Fruit fly (Drosophila melanogaster): Measurements from ENCODE around the gene CG32547.
A peak's percentile ranks its signal among the peaks of the same experiment; 100 is the strongest.

The CG32547 gene

DNA sequence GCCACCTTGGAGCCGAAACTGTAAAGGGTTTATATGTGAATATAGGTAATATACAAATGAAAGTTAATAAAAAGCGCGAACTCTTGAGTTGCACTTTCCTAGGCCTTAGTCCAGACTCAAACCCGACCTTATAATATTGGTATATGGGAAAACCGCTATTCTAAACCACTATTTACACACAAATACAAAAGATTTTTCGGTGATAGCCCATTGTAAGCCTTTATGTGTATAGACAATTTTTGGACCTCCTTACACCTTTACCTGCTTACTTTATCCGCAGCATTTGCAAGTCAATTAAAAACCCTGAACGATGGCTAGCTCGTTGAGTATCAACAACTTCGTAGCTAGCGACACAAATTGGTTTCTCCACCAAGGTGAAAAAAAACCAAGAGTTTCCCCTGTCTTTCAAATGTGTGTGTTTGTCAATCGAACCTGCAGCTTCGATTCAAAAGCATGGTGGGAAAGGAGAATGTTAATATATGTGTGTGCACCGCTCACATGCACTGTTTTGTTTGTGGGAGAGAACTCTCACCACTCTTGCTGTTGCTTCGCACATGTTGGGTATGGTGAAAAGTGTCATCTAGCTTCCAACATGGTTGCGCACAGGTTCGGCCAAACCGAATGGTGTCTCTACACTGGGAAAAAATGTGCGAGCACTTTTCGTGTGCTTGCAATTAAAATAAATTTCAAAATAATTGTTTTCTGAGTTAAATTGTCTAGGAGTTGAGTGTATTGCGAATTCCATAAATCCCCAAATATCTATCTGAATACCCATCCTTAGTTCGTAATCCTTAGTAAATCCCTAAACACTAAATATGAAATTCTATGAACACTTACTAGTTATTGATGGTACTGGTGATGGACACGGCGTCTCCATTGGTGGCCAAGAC lies 27.6 kb upstream of the CG32547 start (continued):
- TF ChIP-seq Elba2 (GFP tag; optimal IDR thresholded peaks at IDR 0.05): no peak
- peak; percentile 53 for TF ChIP-seq CG6654 (GFP tag; optimal IDR thresholded peaks at IDR 0.05)
- TF ChIP-seq klu (GFP tag; IDR thresholded peaks at IDR 0.05): peak; percentile 30; the same call in 1 of the 2 replicates
- peak; percentile 49 for TF ChIP-seq CG10462 (GFP tag; optimal IDR thresholded peaks at IDR 0.05)
- peak; percentile 23 for TF ChIP-seq Abd-B (GFP tag; optimal IDR thresholded peaks at IDR 0.05)
- no peak for TF ChIP-seq CG7963 (GFP tag; IDR thresholded peaks at IDR 0.05; ENCODE audit: partially characterized antibody)
- peak; percentile 62 for TF ChIP-seq Spps (tag; optimal IDR thresholded peaks at IDR 0.05)
- peak; percentile 83 for TF ChIP-seq gem (tag; optimal IDR thresholded peaks at IDR 0.05)
- TF ChIP-seq salm (tag; optimal IDR thresholded peaks at IDR 0.05): peak; percentile 41
- peak; percentile 61 for TF ChIP-seq CG12769 (tag; optimal IDR thresholded peaks at IDR 0.05)
- peak; percentile 82 for TF ChIP-seq Xbp1 (GFP tag; optimal IDR thresholded peaks at IDR 0.05)
- no peak for TF ChIP-seq CG16813 (GFP tag; IDR thresholded peaks at IDR 0.05; ENCODE audit: partially characterized antibody)
- TF ChIP-seq jigr1 (GFP tag; IDR thresholded peaks at IDR 0.05): no peak
- no peak for TF ChIP-seq hkb (optimal IDR thresholded peaks at IDR 0.05)
- TF ChIP-seq hkb (GFP tag; IDR thresholded peaks at IDR 0.05): peak; percentile 95
- TF ChIP-seq Ravus (GFP tag; IDR thresholded peaks at IDR 0.05): peak; percentile 48; the same call in 1 of the 2 replicates
- peak; percentile 77 for TF ChIP-seq disco-r (GFP tag; optimal IDR thresholded peaks at IDR 0.05)
- TF ChIP-seq CG8359 (GFP tag; optimal IDR thresholded peaks at IDR 0.05; ENCODE audit: borderline replicate concordance): peak; percentile 37
- no peak for TF ChIP-seq hth (optimal IDR thresholded peaks at IDR 0.05)
- TF ChIP-seq fd64A (GFP tag; optimal IDR thresholded peaks at IDR 0.05): no peak
- peak; percentile 64 for TF ChIP-seq CG13624 (GFP tag; optimal IDR thresholded peaks at IDR 0.05)
- TF ChIP-seq esg (GFP tag; conservative IDR thresholded peaks at IDR 0.05): peak; percentile 67
- no peak for TF ChIP-seq CG12299 (tag; optimal IDR thresholded peaks at IDR 0.05)
- peak; percentile 41 for TF ChIP-seq ERR (GFP tag; optimal IDR thresholded peaks at IDR 0.05)
- TF ChIP-seq Sry-δ (GFP tag; optimal IDR thresholded peaks at IDR 0.05): peak; percentile 39
- peak; percentile 53 for TF ChIP-seq Hr3 (GFP tag; optimal IDR thresholded peaks at IDR 0.05)
- TF ChIP-seq CG12155 (GFP tag; optimal IDR thresholded peaks at IDR 0.05): peak; percentile 76
- TF ChIP-seq CG7372 (GFP tag; IDR thresholded peaks at IDR 0.05): peak; percentile 43; the same call in 1 of the 2 replicates
- peak; percentile 87 for TF ChIP-seq CG1603 (tag; optimal IDR thresholded peaks at IDR 0.05)
- peak; percentile 67; the same call in 1 of the 4 replicates for TF ChIP-seq chinmo (GFP tag; IDR thresholded peaks at IDR 0.05; ENCODE audit: partially characterized antibody)
- peak; percentile 55 for TF ChIP-seq Sox100B (GFP tag; optimal IDR thresholded peaks at IDR 0.05)
- TF ChIP-seq Fer3 (tag; optimal IDR thresholded peaks at IDR 0.05): peak; percentile 67
- TF ChIP-seq CG18599 (GFP tag; optimal IDR thresholded peaks at IDR 0.05): peak; percentile 78
- peak; percentile 89 for TF ChIP-seq ranshi (GFP tag; IDR thresholded peaks at IDR 0.05)
- TF ChIP-seq gt (GFP tag; IDR thresholded peaks at IDR 0.05): no peak
- TF ChIP-seq CG10959 (GFP tag; IDR thresholded peaks at IDR 0.05): peak; percentile 35; the same call in 1 of the 2 replicates
- TF ChIP-seq CG32772 (GFP tag; IDR thresholded peaks at IDR 0.05): peak; percentile 70
- peak; percentile 65 for TF ChIP-seq CG15269 (tag; optimal IDR thresholded peaks at IDR 0.05)
- TF ChIP-seq lmd (GFP tag; IDR thresholded peaks at IDR 0.05): peak; percentile 71
- TF ChIP-seq en (GFP tag; optimal IDR thresholded peaks at IDR 0.05): peak; percentile 70
- TF ChIP-seq tgo (GFP tag; IDR thresholded peaks at IDR 0.05): peak; percentile 79; the same call in 2 of the 3 replicates
- TF ChIP-seq so (GFP tag; IDR thresholded peaks at IDR 0.05): peak; percentile 85
- TF ChIP-seq CG3281 (GFP tag; optimal IDR thresholded peaks at IDR 0.05): peak; percentile 75
- TF ChIP-seq inv (GFP tag; IDR thresholded peaks at IDR 0.05; ENCODE audit: partially characterized antibody): no peak
- peak; percentile 87 for TF ChIP-seq lab (GFP tag; optimal IDR thresholded peaks at IDR 0.05)
- TF ChIP-seq CG6813 (GFP tag; optimal IDR thresholded peaks at IDR 0.05): peak; percentile 83
- TF ChIP-seq CG9876 (GFP tag; optimal IDR thresholded peaks at IDR 0.05): peak; percentile 3
- peak; percentile 39 for TF ChIP-seq CG17186 (GFP tag; optimal IDR thresholded peaks at IDR 0.05)

Measured in whole organism, embryonic.